Worm (Caenorhabditis elegans): ENCODE measurements around the gene C35D6.3.

The C35D6.3 gene

ce11 chrIV:16396651-16397050, 50.0 kb downstream of the C35D6.3 start:
- TF ChIP-seq mep-1 (tag; optimal IDR thresholded peaks at IDR 0.05) (no peak), mdt-29 (GFP tag; IDR thresholded peaks at IDR 0.05) (no peak), duxl-1 (tag; optimal IDR thresholded peaks at IDR 0.05; ENCODE audit: poor library complexity) (no peak), F10B5.3 (tag; optimal IDR thresholded peaks at IDR 0.05) (no peak), Y75B8A.6 (GFP tag; IDR thresholded peaks at IDR 0.05) (no peak), ceh-44 (GFP tag; IDR thresholded peaks at IDR 0.05) (no peak), nhr-6 (tag; optimal IDR thresholded peaks at IDR 0.05) (no peak), zag-1 (tag; optimal IDR thresholded peaks at IDR 0.05) (no peak), saeg-2 (GFP tag; IDR thresholded peaks at IDR 0.05) (no peak), fkh-10 (GFP tag; optimal IDR thresholded peaks at IDR 0.05) (no peak), Y105C5A.15 (GFP tag; IDR thresholded peaks at IDR 0.05) (no peak)

Measured in whole organism, L4 larva.